Worm (Caenorhabditis elegans) whole organism, mixed stage, embryonic: ENCODE data around the gene sru-44.

Source experiments
- drap-1 ChIP-seq: fragments of 200-800 bp; sonication (Bioruptor generic); optimal IDR thresholded peaks from 3 replicates; lab custom pipeline; 2018; ENCODE audit warnings: mild to moderate bottlenecking, missing genetic modification characterization, missing compliant biosample characterization
- elt-1 ChIP-seq: sonication (generic microtip); optimal IDR thresholded peaks from 2 replicates; lab custom pipeline; 2017; ENCODE audit warnings: missing genetic modification characterization, mild to moderate bottlenecking, missing compliant biosample characterization, antibody characterized with exemption, moderate library complexity, borderline replicate concordance; ENCODE audit not compliant: insufficient read depth
- nhr-237 ChIP-seq: fragments of 150-350 bp; optimal IDR thresholded peaks from 2 replicates; lab custom pipeline; 2014; ENCODE audit warnings: missing biosample characterization, missing genetic modification characterization
- nhr-28 ChIP-seq: fragments of 150-350 bp; optimal IDR thresholded peaks from 2 replicates; lab custom pipeline; 2014; ENCODE audit warnings: missing biosample characterization, missing genetic modification characterization
- nhr-76 ChIP-seq: sonication (generic microtip); optimal IDR thresholded peaks from 2 replicates; lab custom pipeline; 2017; ENCODE audit warnings: missing biosample characterization, missing genetic modification characterization
- sptf-1 ChIP-seq: sonication (generic microtip); optimal IDR thresholded peaks from 2 replicates; lab custom pipeline; 2017; ENCODE audit warnings: mild to moderate bottlenecking, missing genetic modification characterization, moderate library complexity, missing compliant biosample characterization
- tbx-8 ChIP-seq: fragments of 200-800 bp; sonication (Bioruptor generic); optimal IDR thresholded peaks from 2 replicates; lab custom pipeline; 2018; ENCODE audit warnings: mild to moderate bottlenecking, missing genetic modification characterization, moderate library complexity, missing compliant biosample characterization
- unc-39 ChIP-seq: fragments of 150-350 bp; optimal IDR thresholded peaks from 2 replicates; lab custom pipeline; 2014; ENCODE audit warnings: missing biosample characterization, missing genetic modification characterization
- unc-62 ChIP-seq: fragments of 150-350 bp; optimal IDR thresholded peaks from 2 replicates; lab custom pipeline; 2014; ENCODE audit warnings: missing biosample characterization, missing genetic modification reagents, missing genetic modification characterization
- ztf-11 ChIP-seq: fragments of 150-350 bp; optimal IDR thresholded peaks from 2 replicates; lab custom pipeline; 2014; ENCODE audit warnings: missing biosample characterization, missing genetic modification characterization

- TF ChIP-seq nhr-76 (tag; lab: Kevin White, UChicago) (no peak), ztf-11 (tag; lab: Kevin White, UChicago) (no peak), nhr-28 (no peak), unc-39 (tag; lab: Kevin White, UChicago) (no peak), sptf-1 (no peak), elt-1 (tag; lab: Kevin White, UChicago) (no peak), tbx-8 (GFP tag; lab: Kevin White, UChicago) (no peak), drap-1 (GFP tag; lab: Kevin White, UChicago) (no peak), nhr-237 (tag; lab: Kevin White, UChicago) (no peak), unc-62 (GFP tag; lab: Kevin White, UChicago) (no peak)
These were observed 32.2 kb downstream of the sru-44 start, which contains the start of the genes F26D2.13 and F26D2.14 for ce11 chrV:16435510-16435909.
